Worm (Caenorhabditis elegans) whole organism, late embryonic: ENCODE measurements around the gene F49C12.11.

ENCODE experiments used
- K02D7.2 ChIP-seq: sonication (generic microtip); optimal IDR thresholded peaks from 2 replicates; lab custom pipeline; 2017; ENCODE audit warnings: mild to moderate bottlenecking, missing genetic modification characterization, missing compliant biosample characterization
- gmeb-2 ChIP-seq: sonication (generic microtip); optimal IDR thresholded peaks from 2 replicates; lab custom pipeline; 2016; ENCODE audit warnings: missing genetic modification characterization, inconsistent platforms, missing compliant biosample characterization
- hlh-6 ChIP-seq: sonication (generic microtip); optimal IDR thresholded peaks from 2 replicates; lab custom pipeline; 2016; ENCODE audit warnings: missing genotype, missing genetic modification characterization, missing compliant biosample characterization
- syd-9 ChIP-seq: sonication (generic microtip); optimal IDR thresholded peaks from 2 replicates; lab custom pipeline; 2016; ENCODE audit warnings: mild to moderate bottlenecking, missing genetic modification characterization, moderate library complexity, missing compliant biosample characterization
- tbx-2 ChIP-seq: sonication (generic microtip); optimal IDR thresholded peaks from 2 replicates; lab custom pipeline; 2016; ENCODE audit warnings: missing genetic modification characterization, missing compliant biosample characterization

DNA sequence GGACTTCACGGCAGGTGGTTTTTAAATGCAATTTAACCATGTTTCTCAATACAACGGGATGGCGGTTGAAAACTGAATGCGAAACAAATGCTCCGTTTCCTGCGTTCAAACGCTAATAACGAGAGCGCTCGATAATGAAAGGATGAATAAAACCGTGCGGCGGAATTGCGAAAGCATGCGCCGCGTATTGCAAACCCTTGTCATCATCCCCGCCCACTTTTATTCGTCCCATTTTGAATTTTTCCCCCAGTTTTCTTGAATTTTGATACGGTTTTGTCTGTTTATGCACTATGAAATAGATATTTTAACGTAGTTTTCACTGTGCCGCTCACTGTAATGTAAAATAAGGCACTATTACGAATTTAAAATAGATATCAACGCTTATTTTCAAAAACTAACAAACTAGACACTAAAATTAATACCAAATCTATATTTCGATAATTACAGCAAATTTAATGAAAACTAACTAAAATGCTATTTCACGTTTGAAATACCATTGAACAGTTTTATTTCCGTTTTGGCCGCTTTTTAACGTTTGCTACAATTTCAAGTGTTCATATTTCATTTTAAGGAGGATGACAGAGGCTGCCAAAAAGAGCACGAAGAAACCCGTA, 3.0 kb upstream of the F49C12.11 start, which contains the start of the genes F49C12.9 and rpn-7:
- peak; percentile 51 for TF ChIP-seq hlh-6 (tag; lab: Kevin White, UChicago)
- TF ChIP-seq K02D7.2 (tag; lab: Kevin White, UChicago) = peak; percentile 9
- TF ChIP-seq gmeb-2 = no peak
- peak; percentile 79 for TF ChIP-seq tbx-2
- TF ChIP-seq syd-9 (tag; lab: Kevin White, UChicago) = peak; percentile 24
